Fruit fly (Drosophila melanogaster) whole organism, embryonic: ENCODE measurements around the gene CG11593.
A peak's percentile ranks its signal among the peaks of the same experiment; 100 is the strongest.

ENCODE experiments used
- CG10321 ChIP-seq: fragments of 200-800 bp; sonication (Bioruptor generic); IDR thresholded peaks from 2 replicates; pipeline ENCODE4 v1.3.6; 2022; ENCODE audit warnings: missing biosample characterization, missing genetic modification characterization
- CG11093 ChIP-seq: fragments of 200-800 bp; sonication (Bioruptor generic); IDR thresholded peaks from 3 replicates; pipeline ENCODE4 v1.3.6; 2022; ENCODE audit warnings: missing biosample characterization, missing genetic modification characterization
- CG11560 ChIP-seq: fragments of 200-800 bp; sonication (Bioruptor generic); IDR thresholded peaks from 3 replicates; pipeline ENCODE4 v1.3.6; 2022; ENCODE audit warnings: missing biosample characterization, missing genetic modification characterization
- CG12071 ChIP-seq: fragments of 200-800 bp; sonication (Bioruptor generic); optimal IDR thresholded peaks from 3 replicates; lab custom pipeline; 2018; ENCODE audit warnings: missing biosample characterization, mild to moderate bottlenecking, missing genetic modification characterization
- CG12769 ChIP-seq: fragments of 200-800 bp; sonication (Bioruptor generic); optimal IDR thresholded peaks from 2 replicates; lab custom pipeline; 2019; ENCODE audit warnings: missing biosample characterization, mild to moderate bottlenecking, missing genetic modification characterization, moderate library complexity
- CG12942 ChIP-seq: fragments of 200-800 bp; sonication (Bioruptor generic); optimal IDR thresholded peaks from 3 replicates; lab custom pipeline; 2016; ENCODE audit warnings: missing biosample characterization, missing genetic modification characterization
- CG13894 ChIP-seq: fragments of 200-800 bp; sonication (Bioruptor generic); optimal IDR thresholded peaks from 3 replicates; lab custom pipeline; 2018; ENCODE audit warnings: missing biosample characterization, mild to moderate bottlenecking, missing genetic modification characterization, moderate library complexity
- CG14860 ChIP-seq: fragments of 200-800 bp; sonication (Bioruptor generic); IDR thresholded peaks from 3 replicates; pipeline ENCODE4 v1.3.6; 2022; ENCODE audit warnings: missing biosample characterization, missing genetic modification characterization; ENCODE audit not compliant: partially characterized antibody
- CG15514 ChIP-seq: fragments of 200-800 bp; sonication (Bioruptor generic); optimal IDR thresholded peaks from 3 replicates; lab custom pipeline; 2017; ENCODE audit warnings: missing biosample characterization, missing genetic modification characterization, mild to moderate bottlenecking, moderate library complexity, missing genetic modification reagents
- CG1602 ChIP-seq: fragments of 200-800 bp; sonication (Bioruptor generic); optimal IDR thresholded peaks from 3 replicates; lab custom pipeline; 2016; ENCODE audit warnings: missing biosample characterization, missing genetic modification characterization
- CG17385 ChIP-seq: fragments of 200-800 bp; sonication (Bioruptor generic); optimal IDR thresholded peaks from 3 replicates; lab custom pipeline; 2018; ENCODE audit warnings: missing biosample characterization, mild to moderate bottlenecking, missing genetic modification characterization
- CG17568 ChIP-seq: fragments of 200-800 bp; sonication (Bioruptor generic); optimal IDR thresholded peaks from 2 replicates; lab custom pipeline; 2018; ENCODE audit warnings: missing biosample characterization, mild to moderate bottlenecking, missing genetic modification characterization, moderate library complexity
- CG2199 ChIP-seq: fragments of 200-800 bp; sonication (Bioruptor generic); IDR thresholded peaks from 3 replicates; pipeline ENCODE4 v1.3.6; 2022; ENCODE audit warnings: missing biosample characterization, missing genetic modification characterization
- CG2712 ChIP-seq: fragments of 200-800 bp; optimal IDR thresholded peaks from 3 replicates; lab custom pipeline; 2019; ENCODE audit warnings: missing biosample characterization, mild to moderate bottlenecking, missing genetic modification characterization, moderate library complexity
- CG30403 ChIP-seq: fragments of 200-800 bp; sonication (Bioruptor generic); optimal IDR thresholded peaks from 3 replicates; lab custom pipeline; 2016; ENCODE audit warnings: missing biosample characterization, missing genetic modification characterization
- CG30431 ChIP-seq: fragments of 200-800 bp; sonication (Bioruptor generic); optimal IDR thresholded peaks from 2 replicates; lab custom pipeline; 2017; ENCODE audit warnings: missing biosample characterization, missing genetic modification characterization
- CG34422 ChIP-seq: fragments of 200-800 bp; sonication (Bioruptor generic); IDR thresholded peaks from 3 replicates; pipeline ENCODE4 v1.3.6; 2022; ENCODE audit warnings: missing biosample characterization, missing genetic modification characterization
- CG5180 ChIP-seq: fragments of 200-800 bp; sonication (Bioruptor generic); optimal IDR thresholded peaks from 3 replicates; lab custom pipeline; 2017; ENCODE audit warnings: missing biosample characterization, missing genetic modification characterization, mild to moderate bottlenecking, moderate library complexity, missing genetic modification reagents
- CG5953 ChIP-seq: fragments of 200-800 bp; sonication (Bioruptor generic); IDR thresholded peaks from 2 replicates; pipeline ENCODE4 v1.3.6; 2022; ENCODE audit warnings: missing biosample characterization, missing genetic modification characterization
- CG7839 ChIP-seq: fragments of 200-800 bp; sonication (Bioruptor generic); optimal IDR thresholded peaks from 3 replicates; lab custom pipeline; 2018; ENCODE audit warnings: missing biosample characterization, mild to moderate bottlenecking, missing genetic modification characterization, moderate library complexity
- CG8388 ChIP-seq: fragments of 200-800 bp; sonication (Bioruptor generic); optimal IDR thresholded peaks from 2 replicates; lab custom pipeline; 2019; ENCODE audit warnings: missing biosample characterization, mild to moderate bottlenecking, missing genetic modification characterization, moderate library complexity
- CG9609 ChIP-seq: fragments of 200-800 bp; sonication (Bioruptor generic); optimal IDR thresholded peaks from 3 replicates; lab custom pipeline; 2016; ENCODE audit warnings: missing biosample characterization, missing genetic modification characterization
- CG9817 ChIP-seq: fragments of 200-800 bp; sonication (Bioruptor generic); optimal IDR thresholded peaks from 2 replicates; lab custom pipeline; 2018; ENCODE audit warnings: missing biosample characterization, mild to moderate bottlenecking, missing genetic modification characterization, moderate library complexity
- CkIIα-i1 ChIP-seq: fragments of 200-800 bp; sonication (Bioruptor generic); IDR thresholded peaks from 2 replicates; pipeline ENCODE4 v1.3.6; 2022; ENCODE audit warnings: missing biosample characterization, missing genetic modification characterization
- Drgx ChIP-seq: fragments of 200-800 bp; sonication (Bioruptor generic); IDR thresholded peaks from 2 replicates; pipeline ENCODE4 v1.3.6; 2022; ENCODE audit warnings: missing biosample characterization, missing genetic modification characterization
- ERR ChIP-seq: fragments of 200-800 bp; sonication (Bioruptor generic); optimal IDR thresholded peaks from 2 replicates; lab custom pipeline; 2016; ENCODE audit warnings: missing biosample characterization, missing genetic modification characterization
- Ets65A ChIP-seq: fragments of 200-800 bp; sonication (Bioruptor generic); peaks from one replicate; lab custom pipeline; 2016; ENCODE audit warnings: missing biosample characterization, missing genetic modification characterization
- Fer1 ChIP-seq: fragments of 200-800 bp; sonication (Bioruptor generic); optimal IDR thresholded peaks from 2 replicates; lab custom pipeline; 2017; ENCODE audit warnings: missing biosample characterization, mild to moderate bottlenecking, missing genetic modification characterization
- Gsc ChIP-seq: fragments of 200-800 bp; sonication (Bioruptor generic); IDR thresholded peaks from 2 replicates; pipeline ENCODE4 v1.3.6; 2022; ENCODE audit warnings: missing biosample characterization, missing genetic modification characterization
- Six4 ChIP-seq: fragments of 200-800 bp; sonication (Bioruptor generic); optimal IDR thresholded peaks from 2 replicates; lab custom pipeline; 2016; ENCODE audit warnings: missing biosample characterization, missing genetic modification characterization
- aop ChIP-seq: fragments of 200-800 bp; sonication (Bioruptor generic); IDR thresholded peaks from 2 replicates; pipeline ENCODE4 v1.3.6; 2022; ENCODE audit warnings: missing biosample characterization, missing genetic modification characterization
- bowl ChIP-seq: fragments of 200-800 bp; sonication (Bioruptor generic); IDR thresholded peaks from 2 replicates; pipeline ENCODE4 v1.3.6; 2022; ENCODE audit warnings: missing biosample characterization, missing genetic modification characterization
- br ChIP-seq: fragments of >200 bp; optimal IDR thresholded peaks from 2 replicates; lab custom pipeline; 2017
- chm ChIP-seq: fragments of 200-800 bp; sonication (Bioruptor generic); IDR thresholded peaks from 2 replicates; pipeline ENCODE4 v1.3.6; 2022; ENCODE audit warnings: missing biosample characterization, missing genetic modification characterization
- ci ChIP-seq: fragments of 200-800 bp; sonication (Bioruptor generic); IDR thresholded peaks from 3 replicates; pipeline ENCODE4 v1.3.6; 2022; ENCODE audit warnings: missing biosample characterization, missing genetic modification characterization
- ems ChIP-seq: fragments of 200-800 bp; sonication (Bioruptor generic); optimal IDR thresholded peaks from 3 replicates; lab custom pipeline; 2016; ENCODE audit warnings: missing biosample characterization, missing genetic modification characterization
- fd102C ChIP-seq: fragments of 200-800 bp; sonication (Bioruptor generic); optimal IDR thresholded peaks from 2 replicates; lab custom pipeline; 2018; ENCODE audit warnings: missing biosample characterization, mild to moderate bottlenecking, missing genetic modification characterization, moderate library complexity
- fd96Cb ChIP-seq: fragments of 200-800 bp; sonication (Bioruptor generic); optimal IDR thresholded peaks from 2 replicates; lab custom pipeline; 2018; ENCODE audit warnings: missing biosample characterization, mild to moderate bottlenecking, missing genetic modification characterization, moderate library complexity
- ftz-f1 ChIP-seq: fragments of 200-800 bp; sonication (Bioruptor generic); optimal IDR thresholded peaks from 2 replicates; lab custom pipeline; 2016; ENCODE audit warnings: missing biosample characterization, missing genetic modification characterization
- kah ChIP-seq: fragments of 200-800 bp; sonication (Bioruptor generic); optimal IDR thresholded peaks from 2 replicates; lab custom pipeline; 2018; ENCODE audit warnings: missing biosample characterization, mild to moderate bottlenecking, missing genetic modification characterization
- ken ChIP-seq: fragments of 200-800 bp; sonication (Bioruptor generic); IDR thresholded peaks from 3 replicates; pipeline ENCODE4 v1.3.6; 2022; ENCODE audit warnings: missing biosample characterization, missing genetic modification characterization
- kni ChIP-seq: fragments of 200-800 bp; sonication (Bioruptor generic); optimal IDR thresholded peaks from 3 replicates; lab custom pipeline; 2017; ENCODE audit warnings: mild to moderate bottlenecking, missing biosample characterization, missing genetic modification reagents, missing genetic modification characterization
- luna ChIP-seq: fragments of 200-800 bp; sonication (Bioruptor generic); optimal IDR thresholded peaks from 2 replicates; lab custom pipeline; 2016; ENCODE audit warnings: missing biosample characterization, missing genetic modification characterization
- nom ChIP-seq: fragments of 200-800 bp; sonication (Bioruptor generic); optimal IDR thresholded peaks from 2 replicates; lab custom pipeline; 2017; ENCODE audit warnings: missing biosample characterization, missing genetic modification characterization, mild to moderate bottlenecking, moderate library complexity, missing genetic modification reagents
- p53 ChIP-seq: fragments of 200-800 bp; sonication (Bioruptor generic); optimal IDR thresholded peaks from 2 replicates; lab custom pipeline; 2016; ENCODE audit warnings: missing biosample characterization, missing genetic modification characterization
- scrt ChIP-seq: fragments of 200-800 bp; sonication (Bioruptor generic); optimal IDR thresholded peaks from 2 replicates; lab custom pipeline; 2018; ENCODE audit warnings: missing biosample characterization, mild to moderate bottlenecking, missing genetic modification characterization, moderate library complexity
- sens ChIP-seq: fragments of 200-800 bp; sonication (Bioruptor generic); peaks from one replicate; lab custom pipeline; 2016; ENCODE audit warnings: missing biosample characterization, missing genetic modification characterization
- seq ChIP-seq: fragments of 200-800 bp; sonication (Bioruptor generic); IDR thresholded peaks from 2 replicates; pipeline ENCODE4 v1.3.6; 2022; ENCODE audit warnings: missing biosample characterization, missing genetic modification characterization
- sqz ChIP-seq: fragments of 200-800 bp; sonication (Bioruptor generic); optimal IDR thresholded peaks from 3 replicates; lab custom pipeline; 2018; ENCODE audit warnings: missing biosample characterization, mild to moderate bottlenecking, missing genetic modification characterization
- zfh1 ChIP-seq: fragments of 200-800 bp; sonication (Bioruptor generic); IDR thresholded peaks from 3 replicates; pipeline ENCODE4 v1.3.6; 2022; ENCODE audit warnings: missing biosample characterization, missing genetic modification characterization

CG11593 gene

dm6 chr3L:4071561-4072049, 31.3 kb upstream of the CG11593 start, which contains the start of gene wit (continued):
- TF ChIP-seq CG8388 (GFP tag; lab: Kevin White, UChicago) (no peak), CG17568 (GFP tag; lab: Kevin White, UChicago) (peak; percentile 14), CG11093 (no peak), sqz (peak; percentile 53), Fer1 (GFP tag; lab: Kevin White, UChicago) (peak; percentile 67), CG9817 (tag; lab: Kevin White, UChicago) (no peak), chm (GFP tag; lab: Robert Waterston, UW) (peak; percentile 83), Ets65A (GFP tag; lab: Kevin White, UChicago) (peak; percentile 80), Gsc (GFP tag; lab: Robert Waterston, UW) (no peak), kah (peak; percentile 67), CG12769 (peak; percentile 90), scrt (GFP tag; lab: Kevin White, UChicago) (peak; percentile 98), luna (GFP tag; lab: Kevin White, UChicago) (no peak), sens (peak; percentile 65)

- TF ChIP-seq p53 (GFP tag; lab: Kevin White, UChicago) (no peak), CG1602 (GFP tag; lab: Kevin White, UChicago) (peak; percentile 49), ems (GFP tag; lab: Kevin White, UChicago) (no peak), ftz-f1 (GFP tag; lab: Kevin White, UChicago) (no peak), CG11560 (tag; lab: Robert Waterston, UW) (no peak), aop (GFP tag; lab: Robert Waterston, UW) (0 out of 2 replicates have a peak, but pooled peaks have one; percentile 33), CG30403 (no peak), CG15514 (GFP tag; lab: Kevin White, UChicago) (peak; percentile 50), CG5953 (GFP tag; lab: Robert Waterston, UW) (peak; percentile 72; the same call in 1 of the 2 replicates), CG2199 (GFP tag; lab: Robert Waterston, UW) (peak; percentile 76; the same call in 1 of the 3 replicates), CG17568 (GFP tag; lab: Kevin White, UChicago) (peak; percentile 4), CG2712 (tag; lab: Kevin White, UChicago) (peak; percentile 59), fd96Cb (peak; percentile 60), br (lab: Kevin White, UChicago) (no peak), CG12071 (GFP tag; lab: Kevin White, UChicago) (peak; percentile 78), Six4 (GFP tag; lab: Kevin White, UChicago) (peak; percentile 19), CG30431 (GFP tag; lab: Kevin White, UChicago) (peak; percentile 57), zfh1 (GFP tag; lab: Robert Waterston, UW) (peak; percentile 87), Drgx (GFP tag; lab: Robert Waterston, UW) (peak; percentile 91), ken (GFP tag; lab: Robert Waterston, UW) (peak; percentile 70; the same call in 2 of the 3 replicates), CG17385 (GFP tag; lab: Kevin White, UChicago) (peak; percentile 5), CG5180 (GFP tag; lab: Kevin White, UChicago) (no peak), fd102C (GFP tag; lab: Kevin White, UChicago) (no peak), bowl (GFP tag; lab: Robert Waterston, UW) (peak; percentile 29; the same call in 1 of the 2 replicates), CG14860 (GFP tag; lab: Robert Waterston, UW) (no peak), ERR (GFP tag; lab: Kevin White, UChicago) (no peak), CG9609 (GFP tag; lab: Kevin White, UChicago) (peak; percentile 45), CkIIα-i1 (GFP tag; lab: Robert Waterston, UW) (peak; percentile 22; the same call in 1 of the 2 replicates), nom (GFP tag; lab: Kevin White, UChicago) (peak; percentile 45), scrt (GFP tag; lab: Kevin White, UChicago) (no peak), kni (GFP tag; lab: Kevin White, UChicago) (no peak), CG12769 (peak; percentile 89), CG7839 (tag; lab: Kevin White, UChicago) (no peak), CG13894 (tag; lab: Kevin White, UChicago) (no peak), CG12942 (GFP tag; lab: Kevin White, UChicago) (no peak), seq (GFP tag; lab: Robert Waterston, UW) (peak; percentile 57), ci (GFP tag; lab: Robert Waterston, UW) (peak; percentile 86), CG34422 (GFP tag; lab: Robert Waterston, UW) (peak; percentile 6; the same call in 1 of the 3 replicates), CG10321 (GFP tag; lab: Robert Waterston, UW) (0 out of 2 replicates have a peak, but pooled peaks have one; percentile 18)
Observed at dm6 chr3L:4070996-4071379, 30.7 kb upstream of the CG11593 start.
